Fruit fly (Drosophila melanogaster) whole organism, embryonic: ENCODE data around the gene CARPA.

Experiments used
- Atf3 ChIP-seq: fragments of 200-800 bp; sonication (Bioruptor generic); optimal IDR thresholded peaks from 3 replicates; lab custom pipeline; 2016; ENCODE audit warnings: missing biosample characterization, missing genetic modification characterization
- Bdp1 ChIP-seq: fragments of 200-800 bp; sonication (Bioruptor generic); optimal IDR thresholded peaks from 3 replicates; lab custom pipeline; 2016; ENCODE audit warnings: missing biosample characterization, missing genetic modification characterization
- CG10366 ChIP-seq: fragments of 200-800 bp; sonication (Bioruptor generic); IDR thresholded peaks from 2 replicates; pipeline ENCODE4 v1.3.6; 2022; ENCODE audit warnings: missing biosample characterization, missing genetic modification characterization
- CG10565 ChIP-seq: fragments of 200-800 bp; sonication (Bioruptor generic); optimal IDR thresholded peaks from 3 replicates; lab custom pipeline; 2016; ENCODE audit warnings: missing biosample characterization, mild to moderate bottlenecking, missing genetic modification characterization
- CG13624 ChIP-seq: fragments of 200-800 bp; sonication (Bioruptor generic); optimal IDR thresholded peaks from 2 replicates; lab custom pipeline; 2016; ENCODE audit warnings: missing biosample characterization, missing genetic modification characterization
- CG14441 ChIP-seq: fragments of 200-800 bp; sonication (Bioruptor generic); IDR thresholded peaks from 2 replicates; pipeline ENCODE4 v1.3.6; 2022; ENCODE audit warnings: missing biosample characterization, missing genetic modification characterization
- CG17361 ChIP-seq: fragments of 200-800 bp; sonication (Bioruptor generic); IDR thresholded peaks from 3 replicates; pipeline ENCODE4 v1.3.6; 2022; ENCODE audit warnings: missing biosample characterization, missing genetic modification characterization
- CG17385 ChIP-seq: fragments of 200-800 bp; sonication (Bioruptor generic); optimal IDR thresholded peaks from 3 replicates; lab custom pipeline; 2018; ENCODE audit warnings: missing biosample characterization, mild to moderate bottlenecking, missing genetic modification characterization
- CG17568 ChIP-seq: fragments of 200-800 bp; sonication (Bioruptor generic); optimal IDR thresholded peaks from 2 replicates; lab custom pipeline; 2018; ENCODE audit warnings: missing biosample characterization, mild to moderate bottlenecking, missing genetic modification characterization, moderate library complexity
- CG2129 ChIP-seq: fragments of 200-800 bp; sonication (Bioruptor generic); IDR thresholded peaks from 2 replicates; pipeline ENCODE4 v1.3.6; 2022; ENCODE audit warnings: missing biosample characterization, missing genetic modification characterization; ENCODE audit not compliant: partially characterized antibody
- CG2875 ChIP-seq: fragments of 200-800 bp; sonication (Bioruptor generic); optimal IDR thresholded peaks from 2 replicates; lab custom pipeline; 2017; ENCODE audit warnings: missing biosample characterization, mild to moderate bottlenecking, missing genetic modification characterization, missing genetic modification reagents
- CG31441 ChIP-seq: fragments of 200-800 bp; sonication (Bioruptor generic); IDR thresholded peaks from 2 replicates; pipeline ENCODE4 v1.3.6; 2022; ENCODE audit warnings: missing biosample characterization, missing genetic modification characterization
- CG34422 ChIP-seq: fragments of 200-800 bp; sonication (Bioruptor generic); IDR thresholded peaks from 3 replicates; pipeline ENCODE4 v1.3.6; 2022; ENCODE audit warnings: missing biosample characterization, missing genetic modification characterization
- CG4404 ChIP-seq: fragments of 200-800 bp; sonication (Bioruptor generic); IDR thresholded peaks from 2 replicates; pipeline ENCODE4 v1.3.6; 2022; ENCODE audit warnings: missing biosample characterization, missing genetic modification characterization
- CG4617 ChIP-seq: fragments of 200-800 bp; sonication (Bioruptor generic); optimal IDR thresholded peaks from 3 replicates; lab custom pipeline; 2016; ENCODE audit warnings: missing biosample characterization, missing genetic modification characterization, borderline replicate concordance
- CG4730 ChIP-seq: fragments of 200-800 bp; sonication (Bioruptor generic); IDR thresholded peaks from 2 replicates; pipeline ENCODE4 v1.3.6; 2022; ENCODE audit warnings: missing biosample characterization, missing genetic modification characterization
- CG6683 ChIP-seq: fragments of 200-800 bp; sonication (Bioruptor generic); optimal IDR thresholded peaks from 2 replicates; lab custom pipeline; 2017; ENCODE audit warnings: missing biosample characterization, mild to moderate bottlenecking, missing genetic modification characterization, missing genetic modification reagents
- CG6689 ChIP-seq: fragments of 200-800 bp; sonication (Bioruptor generic); IDR thresholded peaks from 2 replicates; pipeline ENCODE4 v1.3.6; 2022; ENCODE audit warnings: missing biosample characterization, missing genetic modification characterization
- CG6791 ChIP-seq: fragments of 200-800 bp; sonication (Bioruptor generic); IDR thresholded peaks from 3 replicates; pipeline ENCODE4 v1.3.6; 2022; ENCODE audit warnings: missing biosample characterization, missing genetic modification characterization; ENCODE audit not compliant: partially characterized antibody
- CG7987 ChIP-seq: fragments of 200-800 bp; sonication (Bioruptor generic); optimal IDR thresholded peaks from 2 replicates; lab custom pipeline; 2018; ENCODE audit warnings: missing biosample characterization, mild to moderate bottlenecking, missing genetic modification characterization, moderate library complexity
- CG9609 ChIP-seq: fragments of 200-800 bp; sonication (Bioruptor generic); optimal IDR thresholded peaks from 3 replicates; lab custom pipeline; 2016; ENCODE audit warnings: missing biosample characterization, missing genetic modification characterization
- CG9876 ChIP-seq: fragments of 200-800 bp; sonication (Bioruptor generic); optimal IDR thresholded peaks from 2 replicates; lab custom pipeline; 2016; ENCODE audit warnings: missing biosample characterization, missing genetic modification characterization
- D19B ChIP-seq: fragments of 200-800 bp; sonication (Bioruptor generic); optimal IDR thresholded peaks from 2 replicates; lab custom pipeline; 2017; ENCODE audit warnings: missing biosample characterization, mild to moderate bottlenecking, missing genetic modification characterization
- Dek ChIP-seq: fragments of 200-800 bp; sonication (Bioruptor generic); optimal IDR thresholded peaks from 3 replicates; lab custom pipeline; 2019; ENCODE audit warnings: missing biosample characterization, mild to moderate bottlenecking, missing genetic modification characterization, moderate library complexity
- E2f1 ChIP-seq: fragments of 200-800 bp; sonication (Bioruptor generic); IDR thresholded peaks from 2 replicates; pipeline ENCODE4 v1.3.6; 2022; ENCODE audit warnings: missing biosample characterization, missing genetic modification characterization
- Fer2 ChIP-seq: fragments of 200-800 bp; sonication (Bioruptor generic); optimal IDR thresholded peaks from 2 replicates; lab custom pipeline; 2018; ENCODE audit warnings: missing biosample characterization, mild to moderate bottlenecking, missing genetic modification characterization, moderate library complexity
- GATAe ChIP-seq: fragments of 200-800 bp; sonication (Bioruptor generic); conservative IDR thresholded peaks from 2 replicates; pipeline ENCODE4 v1.3.6; 2022; ENCODE audit warnings: missing biosample characterization, missing genetic modification characterization
- H15 ChIP-seq: fragments of 200-800 bp; sonication (Bioruptor generic); IDR thresholded peaks from 3 replicates; pipeline ENCODE4 v1.3.6; 2022; ENCODE audit warnings: missing biosample characterization, missing genetic modification characterization
- HLH3B ChIP-seq: fragments of 200-800 bp; sonication (Bioruptor generic); IDR thresholded peaks from 2 replicates; pipeline ENCODE4 v1.3.6; 2022; ENCODE audit warnings: missing biosample characterization, missing genetic modification characterization
- HLH54F ChIP-seq: fragments of 200-800 bp; sonication (Bioruptor generic); optimal IDR thresholded peaks from 3 replicates; lab custom pipeline; 2016; ENCODE audit warnings: missing biosample characterization, missing genetic modification characterization
- Hr39 ChIP-seq: fragments of >200 bp; optimal IDR thresholded peaks from 2 replicates; lab custom pipeline; 2017
- Jarid2 ChIP-seq: fragments of 200-800 bp; sonication (Bioruptor generic); optimal IDR thresholded peaks from 3 replicates; lab custom pipeline; 2017; ENCODE audit warnings: mild to moderate bottlenecking, missing biosample characterization, missing genetic modification reagents, missing genetic modification characterization
- Optix ChIP-seq: fragments of 200-800 bp; sonication (Bioruptor generic); IDR thresholded peaks from 3 replicates; pipeline ENCODE4 v1.3.6; 2022; ENCODE audit warnings: missing biosample characterization, missing genetic modification characterization
- Vsx1 ChIP-seq: fragments of 200-800 bp; sonication (Bioruptor generic); optimal IDR thresholded peaks from 2 replicates; lab custom pipeline; 2017; ENCODE audit warnings: missing biosample characterization, mild to moderate bottlenecking, missing genetic modification characterization, missing genetic modification reagents
- Xbp1 ChIP-seq: fragments of 200-800 bp; sonication (Bioruptor generic); optimal IDR thresholded peaks from 3 replicates; lab custom pipeline; 2016; ENCODE audit warnings: missing biosample characterization, mild to moderate bottlenecking, missing genetic modification characterization
- ab ChIP-seq: fragments of 200-800 bp; sonication (Bioruptor generic); optimal IDR thresholded peaks from 2 replicates; lab custom pipeline; 2016; ENCODE audit warnings: missing biosample characterization, missing genetic modification characterization
- ci ChIP-seq: fragments of 200-800 bp; sonication (Bioruptor generic); IDR thresholded peaks from 3 replicates; pipeline ENCODE4 v1.3.6; 2022; ENCODE audit warnings: missing biosample characterization, missing genetic modification characterization
- disco-r ChIP-seq: fragments of 200-800 bp; sonication (Bioruptor generic); optimal IDR thresholded peaks from 2 replicates; lab custom pipeline; 2016; ENCODE audit warnings: missing biosample characterization, missing genetic modification characterization
- gt ChIP-seq: fragments of 200-800 bp; sonication (Bioruptor generic); IDR thresholded peaks from 2 replicates; pipeline ENCODE4 v1.3.6; 2022; ENCODE audit warnings: missing biosample characterization, missing genetic modification characterization
- jigr1 ChIP-seq: fragments of 200-800 bp; sonication (Bioruptor generic); IDR thresholded peaks from 3 replicates; pipeline ENCODE4 v1.3.6; 2022; ENCODE audit warnings: missing biosample characterization, missing genetic modification characterization
- jing ChIP-seq: fragments of 200-800 bp; sonication (Bioruptor generic); optimal IDR thresholded peaks from 2 replicates; lab custom pipeline; 2018; ENCODE audit warnings: missing biosample characterization, mild to moderate bottlenecking, missing genetic modification characterization
- lov ChIP-seq, 2 experiments: fragments of 200-800 bp in 1 of 2; fragments of >200 bp in 1 of 2; sonication (Bioruptor generic) in 1 of 2; IDR thresholded peaks in 1 of 2; optimal IDR thresholded peaks in 1 of 2; 2 replicates in 1 of 2; 3 replicates in 1 of 2; pipeline versions ENCODE4 v1.3.6 to Lab custom; 2017 to 2022; ENCODE audit warnings: missing biosample characterization in 1 of 2, missing genetic modification characterization in 1 of 2
- maf-S ChIP-seq: fragments of 200-800 bp; sonication (Bioruptor generic); optimal IDR thresholded peaks from 2 replicates; lab custom pipeline; 2016; ENCODE audit warnings: missing biosample characterization, missing genetic modification characterization
- phol ChIP-seq: fragments of 200-800 bp; sonication (Bioruptor generic); optimal IDR thresholded peaks from 3 replicates; lab custom pipeline; 2018; ENCODE audit warnings: missing biosample characterization, mild to moderate bottlenecking, missing genetic modification characterization, moderate library complexity
- ranshi ChIP-seq: fragments of 200-800 bp; sonication (Bioruptor generic); IDR thresholded peaks from 2 replicates; pipeline ENCODE4 v1.3.6; 2022; ENCODE audit warnings: missing biosample characterization, missing genetic modification characterization
- salm ChIP-seq: fragments of 200-800 bp; sonication (Bioruptor generic); optimal IDR thresholded peaks from 2 replicates; lab custom pipeline; 2018; ENCODE audit warnings: missing biosample characterization, mild to moderate bottlenecking, missing genetic modification characterization
- sd ChIP-seq: fragments of 200-800 bp; sonication (Bioruptor generic); optimal IDR thresholded peaks from 3 replicates; lab custom pipeline; 2018; ENCODE audit warnings: missing biosample characterization, mild to moderate bottlenecking, missing genetic modification characterization, moderate library complexity
- sim ChIP-seq: fragments of 200-800 bp; sonication (Bioruptor generic); IDR thresholded peaks from 2 replicates; pipeline ENCODE4 v1.3.6; 2022; ENCODE audit warnings: missing biosample characterization, missing genetic modification characterization
- tx ChIP-seq: fragments of 200-800 bp; sonication (Bioruptor generic); optimal IDR thresholded peaks from 2 replicates; lab custom pipeline; 2016; ENCODE audit warnings: missing biosample characterization, missing genetic modification characterization
- zfh1 ChIP-seq: fragments of 200-800 bp; sonication (Bioruptor generic); IDR thresholded peaks from 3 replicates; pipeline ENCODE4 v1.3.6; 2022; ENCODE audit warnings: missing biosample characterization, missing genetic modification characterization

Gene CARPA

dm6 chrX:7888386-7889024 is 62.5 kb downstream of the CARPA start, which contains the start of gene Acat1 (continued):
- TF ChIP-seq Vsx1 (GFP tag; lab: Kevin White, UChicago): no peak
- no peak for TF ChIP-seq CG17361 (GFP tag; lab: Robert Waterston, UW)
- TF ChIP-seq Fer2 (tag; lab: Kevin White, UChicago): no peak
- TF ChIP-seq CG13624 (GFP tag; lab: Kevin White, UChicago): peak; percentile 39
- TF ChIP-seq CG6791 (GFP tag; lab: Robert Waterston, UW): peak; percentile 61
- TF ChIP-seq CG2129 (GFP tag; lab: Robert Waterston, UW): no peak
- TF ChIP-seq ab (GFP tag; lab: Kevin White, UChicago): no peak
- TF ChIP-seq CG14441: peak; percentile 58
- no peak for TF ChIP-seq H15 (GFP tag; lab: Robert Waterston, UW)
- peak; percentile 76 for TF ChIP-seq zfh1
- no peak for TF ChIP-seq D19B (GFP tag; lab: Kevin White, UChicago)
- TF ChIP-seq CG4617 (GFP tag; lab: Kevin White, UChicago): no peak
- no peak for TF ChIP-seq sim (GFP tag; lab: Robert Waterston, UW)
- TF ChIP-seq Dek (tag; lab: Kevin White, UChicago): no peak
- TF ChIP-seq CG9609 (GFP tag; lab: Kevin White, UChicago): peak; percentile 34
- 0 out of 2 replicates have a peak, but pooled peaks have one; percentile 42 for TF ChIP-seq ranshi (GFP tag; lab: Robert Waterston, UW)
- no peak for TF ChIP-seq CG9876 (GFP tag; lab: Kevin White, UChicago)
- peak; percentile 12 for TF ChIP-seq Jarid2 (GFP tag; lab: Kevin White, UChicago)
- TF ChIP-seq maf-S: peak; percentile 2
- peak; percentile 58 for TF ChIP-seq CG34422 (GFP tag; lab: Robert Waterston, UW)
- no peak for TF ChIP-seq Optix (GFP tag; lab: Robert Waterston, UW)
- TF ChIP-seq CG2875: no peak
- TF ChIP-seq CG31441 (GFP tag; lab: Robert Waterston, UW): 0 out of 2 replicates have a peak, but pooled peaks have one; percentile 40
- TF ChIP-seq HLH54F (GFP tag; lab: Kevin White, UChicago): peak; percentile 48
- TF ChIP-seq Atf3 (GFP tag; lab: Kevin White, UChicago): no peak
- TF ChIP-seq Hr39 (lab: Kevin White, UChicago): no peak
- TF ChIP-seq jigr1 (GFP tag; lab: Robert Waterston, UW): no peak
- TF ChIP-seq phol: peak; percentile 64
- TF ChIP-seq CG17568 (GFP tag; lab: Kevin White, UChicago): no peak
- TF ChIP-seq GATAe (GFP tag; lab: Robert Waterston, UW): no peak
- TF ChIP-seq jing (GFP tag; lab: Kevin White, UChicago): no peak
- TF ChIP-seq CG7987 (GFP tag; lab: Kevin White, UChicago): peak; percentile 19
- peak; percentile 76 for TF ChIP-seq ci (GFP tag; lab: Robert Waterston, UW)
- TF ChIP-seq CG10565 (GFP tag; lab: Kevin White, UChicago): no peak
- peak; percentile 22; the same call in 1 of the 2 replicates for TF ChIP-seq E2f1
- peak; percentile 36; the same call in 1 of the 2 replicates for TF ChIP-seq CG4730 (GFP tag; lab: Robert Waterston, UW)
- peak; percentile 44 for TF ChIP-seq tx (GFP tag; lab: Kevin White, UChicago)
- TF ChIP-seq salm (tag; lab: Kevin White, UChicago): no peak
- TF ChIP-seq CG10366 (GFP tag; lab: Robert Waterston, UW): peak; percentile 33; the same call in 1 of the 2 replicates
- TF ChIP-seq CG6683 (GFP tag; lab: Kevin White, UChicago): no peak
- TF ChIP-seq gt: no peak
- no peak for TF ChIP-seq CG17385
- TF ChIP-seq CG4404 (GFP tag; lab: Robert Waterston, UW): no peak
- TF ChIP-seq sd (tag; lab: Kevin White, UChicago): no peak
- TF ChIP-seq lov (optimal IDR thresholded peaks at IDR 0.05; lab: Kevin White, UChicago): no peak
- TF ChIP-seq lov (GFP tag; IDR thresholded peaks at IDR 0.05; lab: Robert Waterston, UW): no peak
- TF ChIP-seq HLH3B (GFP tag; lab: Robert Waterston, UW): peak; percentile 48; the same call in 1 of the 2 replicates
- TF ChIP-seq Xbp1 (GFP tag; lab: Kevin White, UChicago): peak; percentile 56
- TF ChIP-seq Bdp1 (GFP tag; lab: Kevin White, UChicago): no peak
- no peak for TF ChIP-seq disco-r (GFP tag; lab: Kevin White, UChicago)
- peak; percentile 66 for TF ChIP-seq CG6689 (GFP tag; lab: Robert Waterston, UW)
